Worm (Caenorhabditis elegans): Measurements from ENCODE around the gene zig-8.

DNA sequence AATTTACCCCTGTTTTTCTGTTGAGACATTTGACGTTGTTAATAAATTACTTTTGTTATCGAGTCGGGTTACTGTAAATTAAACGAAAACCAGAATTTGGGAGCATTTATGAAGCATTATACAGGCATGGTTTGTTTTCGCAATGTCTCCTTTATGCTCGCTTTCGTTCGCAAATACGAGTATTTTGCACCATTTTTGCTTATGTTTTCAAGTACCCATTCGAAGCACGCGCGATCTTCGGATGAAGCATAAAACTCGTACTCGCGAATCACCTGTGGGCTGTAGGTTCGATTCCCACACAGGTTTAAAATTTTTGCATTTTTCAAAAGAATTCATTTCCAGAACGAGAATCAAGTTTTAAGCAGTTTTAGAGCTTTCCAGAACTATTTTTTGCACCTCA is 45.3 kb downstream of the zig-8 start:
- TF ChIP-seq nhr-85 (tag) (no peak), lin-39 (tag; optimal IDR thresholded peaks at IDR 0.05) (no peak), skn-1 (tag; optimal IDR thresholded peaks at IDR 0.05) (no peak), lin-13 (GFP tag; optimal IDR thresholded peaks at IDR 0.05) (no peak)
